Fruit fly (Drosophila melanogaster) whole organism, embryonic: ENCODE measurements around the gene dia.

Source experiments
- Ada2b ChIP-seq: fragments of 200-800 bp; sonication (Bioruptor generic); IDR thresholded peaks from 2 replicates; pipeline ENCODE4 v1.3.6; 2022; ENCODE audit warnings: missing biosample characterization, missing genetic modification characterization
- Aef1 ChIP-seq: fragments of 200-800 bp; sonication (Bioruptor generic); IDR thresholded peaks from 3 replicates; pipeline ENCODE4 v1.3.6; 2022; ENCODE audit warnings: missing biosample characterization, missing genetic modification characterization
- CG1024 ChIP-seq: fragments of 200-800 bp; sonication (Bioruptor generic); IDR thresholded peaks from 2 replicates; pipeline ENCODE4 v1.3.6; 2022; ENCODE audit warnings: missing biosample characterization, missing genetic modification characterization
- CG10462 ChIP-seq: fragments of 200-800 bp; sonication (Bioruptor generic); optimal IDR thresholded peaks from 2 replicates; lab custom pipeline; 2016; ENCODE audit warnings: missing biosample characterization, missing genetic modification characterization
- CG11093 ChIP-seq: fragments of 200-800 bp; sonication (Bioruptor generic); IDR thresholded peaks from 3 replicates; pipeline ENCODE4 v1.3.6; 2022; ENCODE audit warnings: missing biosample characterization, missing genetic modification characterization
- CG11398 ChIP-seq: fragments of 200-800 bp; sonication (Bioruptor generic); optimal IDR thresholded peaks from 2 replicates; lab custom pipeline; 2016; ENCODE audit warnings: missing biosample characterization, missing genetic modification characterization
- CG11456 ChIP-seq: fragments of 200-800 bp; sonication (Bioruptor generic); IDR thresholded peaks from 3 replicates; pipeline ENCODE4 v1.3.6; 2022; ENCODE audit warnings: missing biosample characterization, missing genetic modification characterization
- CG13287 ChIP-seq: fragments of 200-800 bp; sonication (Bioruptor generic); IDR thresholded peaks from 2 replicates; pipeline ENCODE4 v1.3.6; 2022; ENCODE audit warnings: missing biosample characterization, missing genetic modification characterization; ENCODE audit not compliant: partially characterized antibody
- CG14441 ChIP-seq: fragments of 200-800 bp; sonication (Bioruptor generic); IDR thresholded peaks from 2 replicates; pipeline ENCODE4 v1.3.6; 2022; ENCODE audit warnings: missing biosample characterization, missing genetic modification characterization
- CG14710 ChIP-seq: fragments of 200-800 bp; sonication (Bioruptor generic); optimal IDR thresholded peaks from 3 replicates; lab custom pipeline; 2019; ENCODE audit warnings: missing biosample characterization, mild to moderate bottlenecking, missing genetic modification characterization, moderate library complexity
- CG1602 ChIP-seq: fragments of 200-800 bp; sonication (Bioruptor generic); optimal IDR thresholded peaks from 3 replicates; lab custom pipeline; 2016; ENCODE audit warnings: missing biosample characterization, missing genetic modification characterization
- CG16779 ChIP-seq: fragments of 200-800 bp; sonication (Bioruptor generic); IDR thresholded peaks from 2 replicates; pipeline ENCODE4 v1.3.6; 2022; ENCODE audit warnings: missing biosample characterization, missing genetic modification characterization
- CG32767 ChIP-seq: fragments of 200-800 bp; sonication (Bioruptor generic); IDR thresholded peaks from 2 replicates; pipeline ENCODE4 v1.3.6; 2022; ENCODE audit warnings: missing biosample characterization, missing genetic modification characterization
- CG4360 ChIP-seq: fragments of 200-800 bp; sonication (Bioruptor generic); IDR thresholded peaks from 2 replicates; pipeline ENCODE4 v1.3.6; 2022; ENCODE audit warnings: missing biosample characterization, missing genetic modification characterization
- CG4730 ChIP-seq: fragments of 200-800 bp; sonication (Bioruptor generic); IDR thresholded peaks from 2 replicates; pipeline ENCODE4 v1.3.6; 2022; ENCODE audit warnings: missing biosample characterization, missing genetic modification characterization
- CG5180 ChIP-seq: fragments of 200-800 bp; sonication (Bioruptor generic); optimal IDR thresholded peaks from 3 replicates; lab custom pipeline; 2017; ENCODE audit warnings: missing biosample characterization, missing genetic modification characterization, mild to moderate bottlenecking, moderate library complexity, missing genetic modification reagents
- CG6272 ChIP-seq: fragments of 200-800 bp; sonication (Bioruptor generic); IDR thresholded peaks from 2 replicates; pipeline ENCODE4 v1.3.6; 2022; ENCODE audit warnings: missing biosample characterization, missing genetic modification characterization
- CG8290 ChIP-seq, 3 experiments: fragments of 200-800 bp; sonication (Bioruptor generic); optimal IDR thresholded peaks; 2 replicates each; lab custom pipeline; 2016 to 2019; ENCODE audit warnings: missing biosample characterization in 3 of 3, missing genetic modification characterization in 3 of 3, mild to moderate bottlenecking in 2 of 3, moderate library complexity in 1 of 3
- CG8765 ChIP-seq: fragments of 200-800 bp; sonication (Bioruptor generic); IDR thresholded peaks from 2 replicates; pipeline ENCODE4 v1.3.6; 2022; ENCODE audit warnings: missing biosample characterization, missing genetic modification characterization
- CG9609 ChIP-seq: fragments of 200-800 bp; sonication (Bioruptor generic); optimal IDR thresholded peaks from 3 replicates; lab custom pipeline; 2016; ENCODE audit warnings: missing biosample characterization, missing genetic modification characterization
- CG9727 ChIP-seq: fragments of 200-800 bp; sonication (Bioruptor generic); optimal IDR thresholded peaks from 3 replicates; lab custom pipeline; 2017; ENCODE audit warnings: missing biosample characterization, mild to moderate bottlenecking, missing genetic modification characterization
- CHES-1-like ChIP-seq: fragments of 200-800 bp; sonication (Bioruptor generic); optimal IDR thresholded peaks from 2 replicates; lab custom pipeline; 2016; ENCODE audit warnings: missing biosample characterization, missing genetic modification characterization
- Deaf1 ChIP-seq: fragments of 200-800 bp; optimal IDR thresholded peaks from 3 replicates; lab custom pipeline; 2019; ENCODE audit warnings: missing biosample characterization, mild to moderate bottlenecking, missing genetic modification characterization, moderate library complexity
- E2f1 ChIP-seq: fragments of 200-800 bp; sonication (Bioruptor generic); IDR thresholded peaks from 2 replicates; pipeline ENCODE4 v1.3.6; 2022; ENCODE audit warnings: missing biosample characterization, missing genetic modification characterization
- E2f2 ChIP-seq: fragments of 200-800 bp; sonication (Bioruptor generic); IDR thresholded peaks from 2 replicates; pipeline ENCODE4 v1.3.6; 2022; ENCODE audit warnings: missing biosample characterization, missing genetic modification characterization
- Eip74EF ChIP-seq, 2 experiments: fragments of 200-800 bp in 1 of 2; fragments of >200 bp in 1 of 2; sonication (Bioruptor generic) in 1 of 2; optimal IDR thresholded peaks; 2 replicates each; lab custom pipeline; 2017 to 2019; ENCODE audit warnings: missing biosample characterization in 2 of 2, missing genetic modification characterization in 2 of 2, mild to moderate bottlenecking in 1 of 2, moderate library complexity in 1 of 2
- Hand ChIP-seq: fragments of 200-800 bp; sonication (Bioruptor generic); optimal IDR thresholded peaks from 2 replicates; lab custom pipeline; 2017; ENCODE audit warnings: mild to moderate bottlenecking, missing biosample characterization, missing genetic modification reagents, missing genetic modification characterization
- Lhr ChIP-seq: fragments of 200-800 bp; sonication (Bioruptor generic); optimal IDR thresholded peaks from 3 replicates; lab custom pipeline; 2017; ENCODE audit warnings: mild to moderate bottlenecking, missing biosample characterization, missing genetic modification reagents, missing genetic modification characterization
- MTF-1 ChIP-seq: fragments of 200-800 bp; sonication (Bioruptor generic); optimal IDR thresholded peaks from 2 replicates; lab custom pipeline; 2018; ENCODE audit warnings: missing biosample characterization, mild to moderate bottlenecking, missing genetic modification characterization, borderline replicate concordance
- Med ChIP-seq: fragments of 200-800 bp; sonication (Bioruptor generic); peaks from one replicate; lab custom pipeline; 2016; ENCODE audit warnings: missing biosample characterization, missing genetic modification characterization, mild to moderate bottlenecking, inconsistent platforms, moderate library complexity
- NK7.1 ChIP-seq: fragments of 200-800 bp; sonication (Bioruptor generic); optimal IDR thresholded peaks from 3 replicates; lab custom pipeline; 2016; ENCODE audit warnings: missing biosample characterization, missing genetic modification characterization
- TFAM ChIP-seq: fragments of 200-800 bp; sonication (Bioruptor generic); optimal IDR thresholded peaks from 2 replicates; lab custom pipeline; 2017; ENCODE audit warnings: missing biosample characterization, missing genetic modification characterization, inconsistent platforms
- Taf1 ChIP-seq: fragments of 200-800 bp; sonication (Bioruptor generic); IDR thresholded peaks from 2 replicates; pipeline ENCODE4 v1.3.6; 2022; ENCODE audit warnings: missing biosample characterization, missing genetic modification characterization
- abd-A ChIP-seq: fragments of 200-800 bp; sonication (Bioruptor generic); optimal IDR thresholded peaks from 3 replicates; lab custom pipeline; 2019; ENCODE audit warnings: missing biosample characterization, mild to moderate bottlenecking, missing genetic modification characterization, moderate library complexity
- bbx ChIP-seq: fragments of 200-800 bp; sonication (Bioruptor generic); IDR thresholded peaks from 2 replicates; pipeline ENCODE4 v1.3.6; 2022; ENCODE audit warnings: missing biosample characterization, missing genetic modification characterization; ENCODE audit not compliant: partially characterized antibody
- cg ChIP-seq: fragments of 200-800 bp; sonication (Bioruptor generic); optimal IDR thresholded peaks from 3 replicates; lab custom pipeline; 2019; ENCODE audit warnings: missing biosample characterization, mild to moderate bottlenecking, missing genetic modification characterization, moderate library complexity
- dm ChIP-seq: fragments of 200-800 bp; sonication (Bioruptor generic); optimal IDR thresholded peaks from 3 replicates; lab custom pipeline; 2016; ENCODE audit warnings: missing biosample characterization, missing genetic modification characterization
- esg ChIP-seq: fragments of 200-800 bp; sonication (Bioruptor generic); conservative IDR thresholded peaks from 2 replicates; pipeline ENCODE4 v1.3.6; 2022; ENCODE audit warnings: missing biosample characterization, missing genetic modification characterization
- grn ChIP-seq: fragments of 200-800 bp; sonication (Bioruptor generic); optimal IDR thresholded peaks from 3 replicates; lab custom pipeline; 2017; ENCODE audit warnings: missing biosample characterization, missing genetic modification characterization
- hkb ChIP-seq, 2 experiments: fragments of 200-800 bp in 1 of 2; fragments of >200 bp in 1 of 2; sonication (Bioruptor generic) in 1 of 2; IDR thresholded peaks in 1 of 2; optimal IDR thresholded peaks in 1 of 2; 2 replicates each; pipeline versions ENCODE4 v1.3.6 to Lab custom; 2017 to 2022; ENCODE audit warnings: missing biosample characterization in 1 of 2, missing genetic modification characterization in 1 of 2
- onecut ChIP-seq: fragments of 200-800 bp; sonication (Bioruptor generic); IDR thresholded peaks from 2 replicates; pipeline ENCODE4 v1.3.6; 2022; ENCODE audit warnings: missing biosample characterization, missing genetic modification characterization
- pb ChIP-seq: fragments of 200-800 bp; sonication (Bioruptor generic); optimal IDR thresholded peaks from 3 replicates; lab custom pipeline; 2016; ENCODE audit warnings: missing biosample characterization, missing genetic modification characterization
- pnt ChIP-seq: fragments of 200-800 bp; sonication (Bioruptor generic); optimal IDR thresholded peaks from 3 replicates; lab custom pipeline; 2016; ENCODE audit warnings: missing biosample characterization, missing genetic modification characterization
- prd ChIP-seq, 3 experiments: fragments of >200 bp in 2 of 3; fragments of 200-800 bp in 1 of 3; sonication (Bioruptor generic) in 1 of 3; optimal IDR thresholded peaks in 2 of 3; IDR thresholded peaks in 1 of 3; 2 replicates in 2 of 3; 3 replicates in 1 of 3; pipeline versions ENCODE4 v1.3.6 to Lab custom; 2017 to 2022; ENCODE audit warnings: missing biosample characterization in 1 of 3, missing genetic modification characterization in 1 of 3
- sens-2 ChIP-seq: fragments of 200-800 bp; sonication (Bioruptor generic); IDR thresholded peaks from 2 replicates; pipeline ENCODE4 v1.3.6; 2022; ENCODE audit warnings: missing biosample characterization, missing genetic modification characterization
- so ChIP-seq: fragments of 200-800 bp; sonication (Bioruptor generic); IDR thresholded peaks from 3 replicates; pipeline ENCODE4 v1.3.6; 2022; ENCODE audit warnings: missing biosample characterization, missing genetic modification characterization
- tgo ChIP-seq: fragments of 200-800 bp; sonication (Bioruptor generic); IDR thresholded peaks from 3 replicates; pipeline ENCODE4 v1.3.6; 2022; ENCODE audit warnings: missing biosample characterization, missing genetic modification characterization
- zfh2 ChIP-seq: fragments of 200-800 bp; sonication (Bioruptor generic); optimal IDR thresholded peaks from 2 replicates; lab custom pipeline; 2016; ENCODE audit warnings: missing biosample characterization, missing genetic modification characterization

Gene dia

dm6 chr2L:20801801-20802200, 43.9 kb downstream of the dia start (continued):
- TF ChIP-seq CG8290 (GFP tag; optimal IDR thresholded peaks at IDR 0.05; lab: Kevin White, UChicago) (no peak), CG8290 (tag; optimal IDR thresholded peaks at IDR 0.05; lab: Kevin White, UChicago) (peak in 1 of 2 experiments; percentile 34), CG16779 (GFP tag; lab: Robert Waterston, UW) (0 out of 2 replicates have a peak, but pooled peaks have one; percentile 50), CG11456 (GFP tag; lab: Robert Waterston, UW) (peak; percentile 46; the same call in 2 of the 3 replicates), bbx (GFP tag; lab: Robert Waterston, UW) (no peak)

DNA sequence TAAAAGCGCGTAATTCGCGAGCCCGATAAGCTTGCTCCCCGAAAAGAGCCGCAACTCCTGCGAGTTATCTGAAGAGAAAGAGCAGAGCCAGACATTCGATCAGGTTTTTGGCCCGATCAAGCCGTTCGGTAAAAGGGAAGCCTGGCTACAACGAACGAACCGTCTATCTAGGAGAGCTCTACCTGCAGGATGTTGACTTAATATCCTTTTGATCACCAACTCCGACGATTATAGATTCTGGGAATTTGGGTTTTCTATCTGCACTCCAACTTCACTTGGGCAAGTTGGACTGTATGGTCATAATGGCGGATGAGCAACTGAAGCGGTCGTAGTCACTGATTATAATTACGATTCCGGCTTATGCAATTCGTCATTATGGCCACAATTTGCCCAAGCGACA, 44.3 kb downstream of the dia start:
- TF ChIP-seq so (GFP tag; lab: Robert Waterston, UW): no peak
- no peak for TF ChIP-seq prd (optimal IDR thresholded peaks at IDR 0.05; lab: Kevin White, UChicago)
- TF ChIP-seq prd (GFP tag; IDR thresholded peaks at IDR 0.05; lab: Robert Waterston, UW): no peak
- TF ChIP-seq Ada2b: peak; percentile 43; the same call in 1 of the 2 replicates
- no peak for TF ChIP-seq cg (GFP tag; lab: Kevin White, UChicago)
- TF ChIP-seq CG32767: no peak
- TF ChIP-seq CG4730 (GFP tag; lab: Robert Waterston, UW): no peak
- TF ChIP-seq Eip74EF (GFP tag; optimal IDR thresholded peaks at IDR 0.05; lab: Kevin White, UChicago): no peak
- TF ChIP-seq pb (GFP tag; lab: Kevin White, UChicago): no peak
- no peak for TF ChIP-seq CG9609 (GFP tag; lab: Kevin White, UChicago)
- TF ChIP-seq MTF-1: no peak
- peak; percentile 12; the same call in 1 of the 2 replicates for TF ChIP-seq CG14441 (GFP tag; lab: Robert Waterston, UW)
- no peak for TF ChIP-seq E2f2 (GFP tag; lab: Robert Waterston, UW)
- TF ChIP-seq zfh2: no peak
- no peak for TF ChIP-seq NK7.1 (GFP tag; lab: Kevin White, UChicago)
- TF ChIP-seq hkb (optimal IDR thresholded peaks at IDR 0.05; lab: Kevin White, UChicago): no peak
- peak; percentile 12; the same call in 1 of the 2 replicates for TF ChIP-seq hkb (GFP tag; IDR thresholded peaks at IDR 0.05; lab: Robert Waterston, UW)
- no peak for TF ChIP-seq CG11398 (GFP tag; lab: Kevin White, UChicago)
- no peak for TF ChIP-seq CHES-1-like (GFP tag; lab: Kevin White, UChicago)
- no peak for TF ChIP-seq CG11093
- peak; percentile 23 for TF ChIP-seq Med (GFP tag; lab: Kevin White, UChicago)
- no peak for TF ChIP-seq CG13287 (GFP tag; lab: Robert Waterston, UW)
- TF ChIP-seq pnt: no peak
- TF ChIP-seq Hand (GFP tag; lab: Kevin White, UChicago): no peak
- TF ChIP-seq tgo (GFP tag; lab: Robert Waterston, UW): no peak
- TF ChIP-seq CG1602 (GFP tag; lab: Kevin White, UChicago): no peak
- no peak for TF ChIP-seq CG5180 (GFP tag; lab: Kevin White, UChicago)
- TF ChIP-seq TFAM (GFP tag; lab: Kevin White, UChicago): no peak
- TF ChIP-seq CG6272: no peak
- no peak for TF ChIP-seq abd-A
- no peak for TF ChIP-seq CG10462
- TF ChIP-seq esg (GFP tag; lab: Robert Waterston, UW): 0 out of 2 replicates have a peak, but pooled peaks have one; percentile 10
- TF ChIP-seq Aef1: peak; percentile 34; the same call in 2 of the 3 replicates
- no peak for TF ChIP-seq CG14710 (tag; lab: Kevin White, UChicago)
- TF ChIP-seq Lhr (GFP tag; lab: Kevin White, UChicago): no peak
- no peak for TF ChIP-seq sens-2 (GFP tag; lab: Robert Waterston, UW)
- no peak for TF ChIP-seq dm
- TF ChIP-seq onecut: no peak
- no peak for TF ChIP-seq CG8765 (GFP tag; lab: Robert Waterston, UW)
- no peak for TF ChIP-seq grn (GFP tag; lab: Kevin White, UChicago)
- TF ChIP-seq Taf1 (GFP tag; lab: Robert Waterston, UW): 0 out of 2 replicates have a peak, but pooled peaks have one; percentile 3
- TF ChIP-seq CG1024 (GFP tag; lab: Robert Waterston, UW): no peak
- TF ChIP-seq CG9727 (GFP tag; lab: Kevin White, UChicago): no peak
- no peak for TF ChIP-seq E2f1 (GFP tag; lab: Robert Waterston, UW)
- TF ChIP-seq Deaf1: no peak
- TF ChIP-seq CG4360 (GFP tag; lab: Robert Waterston, UW): 0 out of 2 replicates have a peak, but pooled peaks have one; percentile 11
